Fruit fly (Drosophila melanogaster): ENCODE data around the gene spel1.

DNA sequence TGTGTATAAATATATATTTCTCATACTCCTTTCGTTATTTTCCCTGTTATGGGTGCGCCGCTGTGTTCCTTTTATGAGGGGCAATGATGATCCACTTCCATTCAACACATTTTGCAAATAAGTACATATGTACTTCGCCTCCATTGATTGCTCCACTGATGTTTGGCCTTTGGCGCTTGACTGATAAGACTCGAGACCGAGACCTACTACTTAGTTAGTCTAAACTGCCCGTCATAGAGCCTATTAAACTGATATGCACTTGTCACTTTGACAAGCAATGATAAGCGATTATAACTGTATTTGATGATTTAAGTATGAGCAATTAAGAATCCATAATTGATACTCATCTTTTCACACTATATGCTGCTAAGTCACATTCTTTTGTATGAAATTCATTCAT lies 5.6 kb upstream of the spel1 start:
- TF ChIP-seq Hr96 (GFP tag; optimal IDR thresholded peaks at IDR 0.05) = no peak
- no peak for TF ChIP-seq CG5204 (GFP tag; optimal IDR thresholded peaks at IDR 0.05)
- TF ChIP-seq CG7101 (tag; optimal IDR thresholded peaks at IDR 0.05) = no peak

All from whole organism, adult.